Fruit fly (Drosophila melanogaster): ENCODE measurements around the gene CG14669.

DNA sequence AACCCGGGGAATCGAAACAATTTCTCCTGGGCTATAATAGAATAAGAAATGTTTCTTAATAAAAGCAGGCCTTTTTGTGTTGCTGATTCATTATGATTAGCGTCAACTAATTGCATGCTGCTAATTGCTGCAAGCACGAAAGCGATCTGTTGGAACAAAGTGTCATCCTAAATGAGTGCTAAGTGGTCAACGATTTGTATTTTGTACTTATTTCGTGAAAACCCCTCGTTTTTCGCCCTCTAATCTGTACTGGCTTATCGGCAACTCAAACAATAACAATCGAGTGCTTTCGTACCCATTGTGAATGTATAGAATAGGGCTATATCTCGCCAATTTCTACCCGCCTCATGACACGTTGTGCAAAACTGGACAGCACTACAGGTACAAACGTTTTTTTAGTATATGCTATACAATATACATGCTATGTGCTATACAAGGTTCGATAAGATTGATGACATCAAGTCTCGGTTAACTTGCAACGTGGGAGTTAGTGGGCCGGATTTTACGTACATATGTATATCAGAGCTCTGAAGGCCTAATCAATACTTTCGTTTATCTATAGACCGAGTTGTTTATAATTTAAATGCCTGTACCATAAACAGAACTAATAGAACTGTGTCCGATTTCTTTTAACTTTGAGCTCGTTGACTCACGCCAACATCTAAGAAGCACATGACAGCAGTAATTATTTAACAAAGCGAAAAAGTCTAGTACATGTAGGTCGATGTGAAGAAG, 49.6 kb upstream of the CG14669 start:
- TF ChIP-seq CG8478 (optimal IDR thresholded peaks at IDR 0.05) (no peak), CTCF (optimal IDR thresholded peaks at IDR 0.05) (no peak)
